Fruit fly (Drosophila melanogaster) whole organism, embryonic: Measurements from ENCODE around the gene Adat1.

Experiments
- CG11696 ChIP-seq: fragments of 200-800 bp; sonication (Bioruptor generic); IDR thresholded peaks from 2 replicates; pipeline ENCODE4 v1.3.6; 2022; ENCODE audit warnings: missing biosample characterization, missing genetic modification characterization
- CG12219 ChIP-seq: fragments of 200-800 bp; sonication (Bioruptor generic); optimal IDR thresholded peaks from 3 replicates; lab custom pipeline; 2018; ENCODE audit warnings: missing biosample characterization, mild to moderate bottlenecking, missing genetic modification characterization
- CG12299 ChIP-seq: fragments of 200-800 bp; sonication (Bioruptor generic); optimal IDR thresholded peaks from 2 replicates; lab custom pipeline; 2018; ENCODE audit warnings: missing biosample characterization, mild to moderate bottlenecking, missing genetic modification characterization
- CG12942 ChIP-seq: fragments of 200-800 bp; sonication (Bioruptor generic); optimal IDR thresholded peaks from 3 replicates; lab custom pipeline; 2016; ENCODE audit warnings: missing biosample characterization, missing genetic modification characterization
- CG1529 ChIP-seq: fragments of 200-800 bp; sonication (Bioruptor generic); optimal IDR thresholded peaks from 3 replicates; lab custom pipeline; 2018; ENCODE audit warnings: missing biosample characterization, missing genetic modification characterization
- CG17328 ChIP-seq: fragments of 200-800 bp; sonication (Bioruptor generic); IDR thresholded peaks from 2 replicates; pipeline ENCODE4 v1.3.6; 2022; ENCODE audit warnings: missing biosample characterization, missing genetic modification characterization
- CG18011 ChIP-seq: fragments of 200-800 bp; sonication (Bioruptor generic); optimal IDR thresholded peaks from 2 replicates; lab custom pipeline; 2017; ENCODE audit warnings: missing biosample characterization, missing genetic modification characterization, mild to moderate bottlenecking, moderate library complexity, missing genotype
- CG18764 ChIP-seq: fragments of 200-800 bp; sonication (Bioruptor generic); optimal IDR thresholded peaks from 3 replicates; lab custom pipeline; 2016; ENCODE audit warnings: missing biosample characterization, missing genetic modification characterization
- CG2129 ChIP-seq: fragments of 200-800 bp; sonication (Bioruptor generic); IDR thresholded peaks from 2 replicates; pipeline ENCODE4 v1.3.6; 2022; ENCODE audit warnings: missing biosample characterization, missing genetic modification characterization; ENCODE audit not compliant: partially characterized antibody
- CG4854 ChIP-seq: fragments of 200-800 bp; sonication (Bioruptor generic); optimal IDR thresholded peaks from 2 replicates; lab custom pipeline; 2016; ENCODE audit warnings: missing biosample characterization, missing genetic modification characterization, inconsistent platforms
- CG7745 ChIP-seq: fragments of 200-800 bp; sonication (Bioruptor generic); optimal IDR thresholded peaks from 2 replicates; lab custom pipeline; 2018; ENCODE audit warnings: missing biosample characterization, mild to moderate bottlenecking, missing genetic modification characterization, moderate library complexity
- CG8290 ChIP-seq, 3 experiments: fragments of 200-800 bp; sonication (Bioruptor generic); optimal IDR thresholded peaks; 2 replicates each; lab custom pipeline; 2016 to 2019; ENCODE audit warnings: missing biosample characterization in 3 of 3, missing genetic modification characterization in 3 of 3, mild to moderate bottlenecking in 2 of 3, moderate library complexity in 1 of 3
- CG8924 ChIP-seq: fragments of 200-800 bp; optimal IDR thresholded peaks from 3 replicates; lab custom pipeline; 2019; ENCODE audit warnings: missing biosample characterization, mild to moderate bottlenecking, missing genetic modification characterization, moderate library complexity
- CG9609 ChIP-seq: fragments of 200-800 bp; sonication (Bioruptor generic); optimal IDR thresholded peaks from 3 replicates; lab custom pipeline; 2016; ENCODE audit warnings: missing biosample characterization, missing genetic modification characterization
- CG9876 ChIP-seq: fragments of 200-800 bp; sonication (Bioruptor generic); optimal IDR thresholded peaks from 2 replicates; lab custom pipeline; 2016; ENCODE audit warnings: missing biosample characterization, missing genetic modification characterization
- CrebB ChIP-seq: fragments of 200-800 bp; sonication (Bioruptor generic); optimal IDR thresholded peaks from 3 replicates; lab custom pipeline; 2018; ENCODE audit warnings: missing biosample characterization, mild to moderate bottlenecking, missing genetic modification characterization
- D19B ChIP-seq: fragments of 200-800 bp; sonication (Bioruptor generic); optimal IDR thresholded peaks from 2 replicates; lab custom pipeline; 2017; ENCODE audit warnings: missing biosample characterization, mild to moderate bottlenecking, missing genetic modification characterization
- Dbx ChIP-seq: fragments of 200-800 bp; sonication (Bioruptor generic); IDR thresholded peaks from 3 replicates; pipeline ENCODE4 v1.3.6; 2022; ENCODE audit warnings: missing biosample characterization, missing genetic modification characterization
- Dip3 ChIP-seq: fragments of 200-800 bp; sonication (Bioruptor generic); optimal IDR thresholded peaks from 3 replicates; lab custom pipeline; 2016; ENCODE audit warnings: missing biosample characterization, missing genetic modification characterization
- Doc3 ChIP-seq: fragments of 200-800 bp; sonication (Bioruptor generic); IDR thresholded peaks from 3 replicates; pipeline ENCODE4 v1.3.6; 2022; ENCODE audit warnings: missing biosample characterization, missing genetic modification characterization; ENCODE audit not compliant: partially characterized antibody
- Fer3 ChIP-seq: fragments of 200-800 bp; sonication (Bioruptor generic); optimal IDR thresholded peaks from 2 replicates; lab custom pipeline; 2018; ENCODE audit warnings: missing biosample characterization, mild to moderate bottlenecking, missing genetic modification characterization, moderate library complexity
- HLH3B ChIP-seq: fragments of 200-800 bp; sonication (Bioruptor generic); IDR thresholded peaks from 2 replicates; pipeline ENCODE4 v1.3.6; 2022; ENCODE audit warnings: missing biosample characterization, missing genetic modification characterization
- Hand ChIP-seq: fragments of 200-800 bp; sonication (Bioruptor generic); optimal IDR thresholded peaks from 2 replicates; lab custom pipeline; 2017; ENCODE audit warnings: mild to moderate bottlenecking, missing biosample characterization, missing genetic modification reagents, missing genetic modification characterization
- Hmx ChIP-seq: fragments of 200-800 bp; sonication (Bioruptor generic); optimal IDR thresholded peaks from 2 replicates; lab custom pipeline; 2016; ENCODE audit warnings: missing biosample characterization, missing genetic modification characterization
- Myb ChIP-seq: fragments of 200-800 bp; sonication (Bioruptor generic); optimal IDR thresholded peaks from 2 replicates; lab custom pipeline; 2016; ENCODE audit warnings: missing biosample characterization, missing genetic modification characterization
- NC2α ChIP-seq: fragments of 200-800 bp; sonication (Bioruptor generic); optimal IDR thresholded peaks from 2 replicates; lab custom pipeline; 2016; ENCODE audit warnings: missing biosample characterization, missing genetic modification characterization
- Nf-YC ChIP-seq: fragments of 200-800 bp; optimal IDR thresholded peaks from 3 replicates; lab custom pipeline; 2019; ENCODE audit warnings: missing biosample characterization, mild to moderate bottlenecking, missing genetic modification characterization, moderate library complexity
- ase ChIP-seq: fragments of 200-800 bp; sonication (Bioruptor generic); IDR thresholded peaks from 3 replicates; pipeline ENCODE4 v1.3.6; 2022; ENCODE audit warnings: missing biosample characterization, missing genetic modification characterization
- btn ChIP-seq: fragments of 200-800 bp; sonication (Bioruptor generic); optimal IDR thresholded peaks from 2 replicates; lab custom pipeline; 2016; ENCODE audit warnings: missing biosample characterization, missing genetic modification characterization
- exex ChIP-seq: fragments of 200-800 bp; sonication (Bioruptor generic); optimal IDR thresholded peaks from 4 replicates; lab custom pipeline; 2018; ENCODE audit warnings: missing biosample characterization, mild to moderate bottlenecking, missing genetic modification characterization, moderate library complexity
- gfzf ChIP-seq: fragments of 200-800 bp; sonication (Bioruptor generic); optimal IDR thresholded peaks from 2 replicates; lab custom pipeline; 2016; ENCODE audit warnings: missing biosample characterization, mild to moderate bottlenecking, missing genetic modification characterization, moderate library complexity
- gsb-n ChIP-seq: fragments of 200-800 bp; sonication (Bioruptor generic); optimal IDR thresholded peaks from 3 replicates; lab custom pipeline; 2018; ENCODE audit warnings: missing biosample characterization, mild to moderate bottlenecking, missing genetic modification characterization
- hbn ChIP-seq: fragments of 200-800 bp; sonication (Bioruptor generic); IDR thresholded peaks from 2 replicates; pipeline ENCODE4 v1.3.6; 2022; ENCODE audit warnings: missing biosample characterization, missing genetic modification characterization; ENCODE audit not compliant: partially characterized antibody
- hkb ChIP-seq, 2 experiments: fragments of 200-800 bp in 1 of 2; fragments of >200 bp in 1 of 2; sonication (Bioruptor generic) in 1 of 2; IDR thresholded peaks in 1 of 2; optimal IDR thresholded peaks in 1 of 2; 2 replicates each; pipeline versions ENCODE4 v1.3.6 to Lab custom; 2017 to 2022; ENCODE audit warnings: missing biosample characterization in 1 of 2, missing genetic modification characterization in 1 of 2
- jing ChIP-seq: fragments of 200-800 bp; sonication (Bioruptor generic); optimal IDR thresholded peaks from 2 replicates; lab custom pipeline; 2018; ENCODE audit warnings: missing biosample characterization, mild to moderate bottlenecking, missing genetic modification characterization
- kah ChIP-seq: fragments of 200-800 bp; sonication (Bioruptor generic); optimal IDR thresholded peaks from 2 replicates; lab custom pipeline; 2018; ENCODE audit warnings: missing biosample characterization, mild to moderate bottlenecking, missing genetic modification characterization
- mld ChIP-seq: fragments of 200-800 bp; sonication (Bioruptor generic); IDR thresholded peaks from 3 replicates; pipeline ENCODE4 v1.3.6; 2022; ENCODE audit warnings: missing biosample characterization, missing genetic modification characterization; ENCODE audit not compliant: partially characterized antibody
- otp ChIP-seq: fragments of 200-800 bp; sonication (Bioruptor generic); IDR thresholded peaks from 3 replicates; pipeline ENCODE4, ENCODE4 v1.3.6; 2022; ENCODE audit warnings: missing biosample characterization, missing genetic modification characterization
- pho ChIP-seq: fragments of 200-800 bp; sonication (Bioruptor generic); optimal IDR thresholded peaks from 2 replicates; lab custom pipeline; 2016; ENCODE audit warnings: missing biosample characterization, missing genetic modification characterization
- ranshi ChIP-seq: fragments of 200-800 bp; sonication (Bioruptor generic); IDR thresholded peaks from 2 replicates; pipeline ENCODE4 v1.3.6; 2022; ENCODE audit warnings: missing biosample characterization, missing genetic modification characterization
- row ChIP-seq: fragments of 200-800 bp; sonication (Bioruptor generic); IDR thresholded peaks from 3 replicates; pipeline ENCODE4 v1.3.6; 2022; ENCODE audit warnings: missing biosample characterization, missing genetic modification characterization
- schlank ChIP-seq: fragments of 200-800 bp; sonication (Bioruptor generic); optimal IDR thresholded peaks from 2 replicates; lab custom pipeline; 2018; ENCODE audit warnings: missing biosample characterization, mild to moderate bottlenecking, missing genetic modification characterization
- sd ChIP-seq: fragments of 200-800 bp; sonication (Bioruptor generic); optimal IDR thresholded peaks from 3 replicates; lab custom pipeline; 2018; ENCODE audit warnings: missing biosample characterization, mild to moderate bottlenecking, missing genetic modification characterization, moderate library complexity
- shn ChIP-seq: fragments of 200-800 bp; sonication (Bioruptor generic); optimal IDR thresholded peaks from 3 replicates; lab custom pipeline; 2016; ENCODE audit warnings: missing biosample characterization, missing genetic modification characterization
- so ChIP-seq: fragments of 200-800 bp; sonication (Bioruptor generic); IDR thresholded peaks from 3 replicates; pipeline ENCODE4 v1.3.6; 2022; ENCODE audit warnings: missing biosample characterization, missing genetic modification characterization
- sqz ChIP-seq: fragments of 200-800 bp; sonication (Bioruptor generic); optimal IDR thresholded peaks from 3 replicates; lab custom pipeline; 2018; ENCODE audit warnings: missing biosample characterization, mild to moderate bottlenecking, missing genetic modification characterization
- ssp ChIP-seq: fragments of 200-800 bp; sonication (Bioruptor generic); IDR thresholded peaks from 2 replicates; pipeline ENCODE4 v1.3.6; 2022; ENCODE audit warnings: missing biosample characterization, missing genetic modification characterization
- stwl ChIP-seq: fragments of 200-800 bp; sonication (Bioruptor generic); optimal IDR thresholded peaks from 3 replicates; lab custom pipeline; 2018; ENCODE audit warnings: missing biosample characterization, mild to moderate bottlenecking, missing genetic modification characterization, moderate library complexity
- wdn ChIP-seq: fragments of 200-800 bp; sonication (Bioruptor generic); IDR thresholded peaks from 2 replicates; pipeline ENCODE4 v1.3.6; 2022; ENCODE audit warnings: missing biosample characterization, missing genetic modification characterization

The Adat1 gene

dm6 chr2L:13838647-13839390 lies 27.5 kb upstream of the Adat1 start (continued):
- TF ChIP-seq jing (no peak), CG17328 (GFP tag; lab: Robert Waterston, UW) (no peak), Dbx (GFP tag; lab: Robert Waterston, UW) (0 out of 3 replicates have a peak, but pooled peaks have one; percentile 29), CG11696 (GFP tag; lab: Robert Waterston, UW) (no peak), Dip3 (no peak), exex (tag; lab: Kevin White, UChicago) (peak; percentile 82), CG1529 (GFP tag; lab: Kevin White, UChicago) (no peak), ase (GFP tag; lab: Robert Waterston, UW) (no peak), CG8290 (GFP tag; optimal IDR thresholded peaks at IDR 0.05; lab: Kevin White, UChicago) (peak; percentile 14), CG8290 (tag; optimal IDR thresholded peaks at IDR 0.05; lab: Kevin White, UChicago) (peak in 1 of 2 experiments; percentile 55), CG9876 (GFP tag; lab: Kevin White, UChicago) (no peak), CrebB (no peak), wdn (GFP tag; lab: Robert Waterston, UW) (no peak), mld (GFP tag; lab: Robert Waterston, UW) (no peak), CG12219 (GFP tag; lab: Kevin White, UChicago) (peak; percentile 12), CG18764 (no peak), schlank (peak; percentile 11), CG12942 (peak; percentile 33), hkb (optimal IDR thresholded peaks at IDR 0.05; lab: Kevin White, UChicago) (no peak), hkb (GFP tag; IDR thresholded peaks at IDR 0.05; lab: Robert Waterston, UW) (peak; percentile 34; the same call in 1 of the 2 replicates), so (no peak), hbn (GFP tag; lab: Robert Waterston, UW) (no peak), Doc3 (GFP tag; lab: Robert Waterston, UW) (no peak), CG7745 (tag; lab: Kevin White, UChicago) (no peak), otp (GFP tag; lab: Robert Waterston, UW) (peak; percentile 5; the same call in 1 of the 3 replicates), CG18011 (no peak), pho (no peak), shn (GFP tag; lab: Kevin White, UChicago) (no peak), HLH3B (GFP tag; lab: Robert Waterston, UW) (peak; percentile 12; the same call in 1 of the 2 replicates), ranshi (no peak; the same call in 1 of the 2 replicates), Nf-YC (tag; lab: Kevin White, UChicago) (peak; percentile 38), CG8924 (tag; lab: Kevin White, UChicago) (no peak), Fer3 (peak; percentile 8), kah (GFP tag; lab: Kevin White, UChicago) (no peak), gsb-n (tag; lab: Kevin White, UChicago) (peak; percentile 33), row (GFP tag; lab: Robert Waterston, UW) (peak; percentile 53), NC2α (GFP tag; lab: Kevin White, UChicago) (peak; percentile 5), gfzf (GFP tag; lab: Kevin White, UChicago) (no peak), CG4854 (GFP tag; lab: Kevin White, UChicago) (no peak), stwl (tag; lab: Kevin White, UChicago) (no peak), ssp (GFP tag; lab: Robert Waterston, UW) (no peak), sd (peak; percentile 89), Hand (GFP tag; lab: Kevin White, UChicago) (peak; percentile 27), CG12299 (tag; lab: Kevin White, UChicago) (no peak), D19B (GFP tag; lab: Kevin White, UChicago) (no peak), btn (GFP tag; lab: Kevin White, UChicago) (peak; percentile 16), CG2129 (no peak), Myb (GFP tag; lab: Kevin White, UChicago) (no peak), CG9609 (GFP tag; lab: Kevin White, UChicago) (no peak), sqz (GFP tag; lab: Kevin White, UChicago) (no peak), Hmx (no peak)
